Worm (Caenorhabditis elegans) whole organism, young adult: ENCODE data around the gene R11E3.2.

Source experiments
- B0035.1 ChIP-seq: sonication (generic microtip); optimal IDR thresholded peaks from 2 replicates; lab custom pipeline; 2016; ENCODE audit warnings: missing genetic modification characterization, mild to moderate bottlenecking, missing compliant biosample characterization, missing genotype, missing genetic modification reagents
- B0336.3 ChIP-seq: fragments of 200-800 bp; sonication (Bioruptor generic); IDR thresholded peaks from 2 replicates; pipeline ENCODE4 v1.3.6; 2022; ENCODE audit warnings: missing genetic modification characterization, missing compliant biosample characterization
- C17E4.6 ChIP-seq: fragments of 200-800 bp; sonication (Bioruptor generic); IDR thresholded peaks from 2 replicates; pipeline ENCODE4 v1.3.6; 2022; ENCODE audit warnings: missing genetic modification reagents, missing genetic modification characterization, missing compliant biosample characterization
- F33H1.4 ChIP-seq: fragments of 200-800 bp; sonication (Bioruptor generic); IDR thresholded peaks from 2 replicates; pipeline ENCODE4 v1.3.6; 2022; ENCODE audit warnings: missing genetic modification reagents, missing genetic modification characterization, missing compliant biosample characterization
- F49E8.2 ChIP-seq: sonication (generic microtip); optimal IDR thresholded peaks from 3 replicates; lab custom pipeline; 2017; ENCODE audit warnings: missing genetic modification characterization, mild to moderate bottlenecking, missing compliant biosample characterization, antibody characterized with exemption, moderate library complexity; ENCODE audit not compliant: insufficient read depth
- Y53G8AR.9 ChIP-seq: fragments of 200-800 bp; sonication (Bioruptor generic); conservative IDR thresholded peaks from 2 replicates; pipeline ENCODE4 v1.3.6; 2022; ENCODE audit warnings: missing genetic modification reagents, missing genetic modification characterization, missing compliant biosample characterization
- Y56A3A.18 ChIP-seq: fragments of 200-800 bp; sonication (Bioruptor generic); IDR thresholded peaks from 2 replicates; pipeline ENCODE4 v1.3.6; 2022; ENCODE audit warnings: missing genetic modification reagents, missing genetic modification characterization, missing compliant biosample characterization
- ZK185.1 ChIP-seq: sonication (generic microtip); optimal IDR thresholded peaks from 2 replicates; lab custom pipeline; 2016; ENCODE audit warnings: mild to moderate bottlenecking, missing genetic modification characterization, missing compliant biosample characterization; ENCODE audit not compliant: poor library complexity, severe bottlenecking
- ama-1 ChIP-seq, 3 experiments: fragments of 150-350 bp in 1 of 3; sonication (generic microtip) in 2 of 3; optimal IDR thresholded peaks; 2 replicates each; lab custom pipeline; 2014 to 2018; ENCODE audit warnings: missing biosample characterization in 2 of 3, missing genetic modification characterization in 2 of 3, missing genetic modification reagents in 2 of 3
- aptf-2 ChIP-seq: fragments of 200-800 bp; sonication (Bioruptor generic); conservative IDR thresholded peaks from 2 replicates; pipeline ENCODE4 v1.3.6; 2022; ENCODE audit warnings: missing genetic modification reagents, missing genetic modification characterization, missing compliant biosample characterization
- attf-5 ChIP-seq: fragments of 200-800 bp; sonication (Bioruptor generic); optimal IDR thresholded peaks from 2 replicates; lab custom pipeline; 2018; ENCODE audit warnings: mild to moderate bottlenecking, missing genetic modification characterization, missing compliant biosample characterization
- bed-1 ChIP-seq: fragments of 200-800 bp; sonication (Bioruptor generic); IDR thresholded peaks from 2 replicates; pipeline ENCODE4 v1.3.6; 2022; ENCODE audit warnings: missing genetic modification reagents, missing genetic modification characterization, missing compliant biosample characterization
- bed-2 ChIP-seq: fragments of 200-800 bp; sonication (Bioruptor generic); IDR thresholded peaks from 2 replicates; pipeline ENCODE4 v1.3.6; 2022; ENCODE audit warnings: missing genetic modification reagents, missing genetic modification characterization, missing compliant biosample characterization
- ceh-27 ChIP-seq: fragments of 200-800 bp; sonication (Bioruptor generic); optimal IDR thresholded peaks from 2 replicates; lab custom pipeline; 2018; ENCODE audit warnings: mild to moderate bottlenecking, missing genetic modification characterization, moderate library complexity, missing compliant biosample characterization
- ceh-40 ChIP-seq: fragments of 200-800 bp; sonication (Bioruptor generic); IDR thresholded peaks from 2 replicates; pipeline ENCODE4 v1.3.6; 2022; ENCODE audit warnings: missing genetic modification characterization, missing compliant biosample characterization
- ceh-58 ChIP-seq: fragments of 200-800 bp; sonication (Bioruptor generic); IDR thresholded peaks from 2 replicates; pipeline ENCODE4 v1.3.6; 2022; ENCODE audit warnings: missing genetic modification characterization, missing compliant biosample characterization
- dpff-1 ChIP-seq: sonication (generic microtip); optimal IDR thresholded peaks from 2 replicates; lab custom pipeline; 2017; ENCODE audit warnings: mild to moderate bottlenecking, missing genetic modification characterization, missing compliant biosample characterization
- ekl-4 ChIP-seq: fragments of 200-800 bp; sonication (Bioruptor generic); IDR thresholded peaks from 2 replicates; pipeline ENCODE4 v1.3.6; 2022; ENCODE audit warnings: missing genetic modification reagents, missing genetic modification characterization, missing compliant biosample characterization
- ets-4 ChIP-seq: fragments of 200-800 bp; sonication (Bioruptor generic); optimal IDR thresholded peaks from 2 replicates; lab custom pipeline; 2018; ENCODE audit warnings: mild to moderate bottlenecking, missing genetic modification characterization, missing compliant biosample characterization
- fkh-3 ChIP-seq: sonication (generic microtip); optimal IDR thresholded peaks from 2 replicates; lab custom pipeline; 2016; ENCODE audit warnings: mild to moderate bottlenecking, missing genetic modification characterization, missing compliant biosample characterization
- hsf-1 ChIP-seq: fragments of 200-800 bp; sonication (Bioruptor generic); IDR thresholded peaks from 2 replicates; pipeline ENCODE4 v1.3.6; 2022; ENCODE audit warnings: missing genetic modification reagents, missing genetic modification characterization, missing compliant biosample characterization
- lag-1 ChIP-seq: fragments of 200-800 bp; sonication (Bioruptor generic); IDR thresholded peaks from 2 replicates; pipeline ENCODE4 v1.3.6; 2022; ENCODE audit warnings: missing genetic modification reagents, missing genetic modification characterization, missing compliant biosample characterization
- lin-26 ChIP-seq: fragments of 200-800 bp; sonication (Bioruptor generic); IDR thresholded peaks from 2 replicates; pipeline ENCODE4 v1.3.6; 2022; ENCODE audit warnings: missing genetic modification reagents, missing genetic modification characterization, missing compliant biosample characterization
- lin-54 ChIP-seq: fragments of 200-800 bp; sonication (Bioruptor generic); optimal IDR thresholded peaks from 2 replicates; lab custom pipeline; 2018; ENCODE audit warnings: mild to moderate bottlenecking, missing genetic modification characterization, missing compliant biosample characterization
- lsl-1 ChIP-seq: fragments of 200-800 bp; sonication (Bioruptor generic); optimal IDR thresholded peaks from 2 replicates; lab custom pipeline; 2018; ENCODE audit warnings: mild to moderate bottlenecking, missing genetic modification characterization, moderate library complexity, missing compliant biosample characterization
- madf-6 ChIP-seq: fragments of 200-800 bp; sonication (Bioruptor generic); IDR thresholded peaks from 2 replicates; pipeline ENCODE4 v1.3.6; 2022; ENCODE audit warnings: missing genetic modification reagents, missing genetic modification characterization, missing compliant biosample characterization
- mel-28 ChIP-seq: sonication (generic microtip); optimal IDR thresholded peaks from 2 replicates; lab custom pipeline; 2016; ENCODE audit warnings: borderline replicate concordance, mild to moderate bottlenecking, missing genetic modification characterization, missing compliant biosample characterization
- mes-4 ChIP-seq: sonication (generic microtip); optimal IDR thresholded peaks from 2 replicates; lab custom pipeline; 2016; ENCODE audit warnings: missing genotype, missing genetic modification characterization, missing compliant biosample characterization
- mxl-1 ChIP-seq: sonication (generic microtip); optimal IDR thresholded peaks from 2 replicates; lab custom pipeline; 2016; ENCODE audit warnings: missing genetic modification characterization, missing compliant biosample characterization
- nfya-1 ChIP-seq: sonication (generic microtip); optimal IDR thresholded peaks from 2 replicates; lab custom pipeline; 2017; ENCODE audit warnings: antibody characterized with exemption, missing compliant biosample characterization, missing genetic modification characterization, borderline replicate concordance; ENCODE audit not compliant: insufficient read depth
- nhr-120 ChIP-seq: fragments of 200-800 bp; sonication (Bioruptor generic); IDR thresholded peaks from 2 replicates; pipeline ENCODE4 v1.3.6; 2022; ENCODE audit warnings: missing genetic modification characterization, missing compliant biosample characterization
- nhr-27 ChIP-seq: fragments of 200-800 bp; sonication (Bioruptor generic); optimal IDR thresholded peaks from 2 replicates; lab custom pipeline; 2018; ENCODE audit warnings: mild to moderate bottlenecking, missing genetic modification characterization, moderate library complexity, missing compliant biosample characterization
- nhr-80 ChIP-seq: sonication (generic microtip); optimal IDR thresholded peaks from 2 replicates; lab custom pipeline; 2016; ENCODE audit warnings: missing genetic modification characterization, missing compliant biosample characterization
- nhr-90 ChIP-seq: sonication (generic microtip); optimal IDR thresholded peaks from 2 replicates; lab custom pipeline; 2016; ENCODE audit warnings: missing genotype, mild to moderate bottlenecking, missing genetic modification characterization, missing compliant biosample characterization
- rec-8 ChIP-seq, 2 experiments: sonication (generic microtip); optimal IDR thresholded peaks; 2 replicates each; lab custom pipeline; 2016; ENCODE audit warnings: mild to moderate bottlenecking in 2 of 2, missing genetic modification characterization in 2 of 2, missing genetic modification reagents in 2 of 2, missing genotype in 2 of 2, missing biosample characterization in 1 of 2, missing compliant biosample characterization in 1 of 2, moderate library complexity in 1 of 2
- repo-1 ChIP-seq: sonication (generic microtip); optimal IDR thresholded peaks from 2 replicates; lab custom pipeline; 2017; ENCODE audit warnings: mild to moderate bottlenecking, missing genetic modification characterization, missing compliant biosample characterization
- rpc-1 ChIP-seq, 2 experiments: fragments of 150-350 bp in 1 of 2; sonication (generic microtip) in 1 of 2; optimal IDR thresholded peaks; 2 replicates each; lab custom pipeline; 2014 to 2018; ENCODE audit warnings: missing biosample characterization in 1 of 2, missing genetic modification characterization in 1 of 2, missing genetic modification reagents in 1 of 2, missing genotype in 1 of 2
- sea-2 ChIP-seq: fragments of 200-800 bp; sonication (Bioruptor generic); IDR thresholded peaks from 2 replicates; pipeline ENCODE4 v1.3.6; 2022; ENCODE audit warnings: missing genetic modification characterization, missing compliant biosample characterization
- snpc-1.1 ChIP-seq: sonication (generic microtip); optimal IDR thresholded peaks from 2 replicates; lab custom pipeline; 2017; ENCODE audit warnings: missing genetic modification characterization, mild to moderate bottlenecking, missing compliant biosample characterization, antibody characterized with exemption, moderate library complexity, missing genotype, missing genetic modification reagents; ENCODE audit not compliant: insufficient read depth
- snpc-4 ChIP-seq, 5 experiments: fragments of 150-350 bp in 1 of 5; sonication (generic microtip) in 4 of 5; optimal IDR thresholded peaks; 2 replicates each; lab custom pipeline; 2014 to 2018; ENCODE audit warnings: missing genetic modification characterization in 5 of 5, missing biosample characterization in 3 of 5, antibody characterized with exemption in 2 of 5, mild to moderate bottlenecking in 2 of 5, missing compliant biosample characterization in 2 of 5, missing genotype in 2 of 5, moderate library complexity in 2 of 5, missing genetic modification reagents in 1 of 5
- sptf-2 ChIP-seq: fragments of 200-800 bp; sonication (Bioruptor generic); optimal IDR thresholded peaks from 2 replicates; lab custom pipeline; 2018; ENCODE audit warnings: mild to moderate bottlenecking, missing genetic modification characterization, missing compliant biosample characterization
- unc-62 ChIP-seq: fragments of 150-350 bp; optimal IDR thresholded peaks from 2 replicates; lab custom pipeline; 2014; ENCODE audit warnings: missing biosample characterization, missing genetic modification reagents, missing genetic modification characterization
- ztf-22 ChIP-seq: fragments of 200-800 bp; sonication (Bioruptor generic); optimal IDR thresholded peaks from 2 replicates; lab custom pipeline; 2018; ENCODE audit warnings: mild to moderate bottlenecking, missing genetic modification characterization, moderate library complexity, missing compliant biosample characterization
- ztf-25 ChIP-seq: fragments of 200-800 bp; sonication (Bioruptor generic); IDR thresholded peaks from 2 replicates; pipeline ENCODE4 v1.3.6; 2022; ENCODE audit warnings: missing genetic modification reagents, missing genetic modification characterization, missing compliant biosample characterization
- ztf-6 ChIP-seq: fragments of 200-800 bp; sonication (Bioruptor generic); IDR thresholded peaks from 2 replicates; pipeline ENCODE4 v1.3.6; 2022; ENCODE audit warnings: missing genetic modification reagents, missing genetic modification characterization, missing compliant biosample characterization

The R11E3.2 gene

DNA sequence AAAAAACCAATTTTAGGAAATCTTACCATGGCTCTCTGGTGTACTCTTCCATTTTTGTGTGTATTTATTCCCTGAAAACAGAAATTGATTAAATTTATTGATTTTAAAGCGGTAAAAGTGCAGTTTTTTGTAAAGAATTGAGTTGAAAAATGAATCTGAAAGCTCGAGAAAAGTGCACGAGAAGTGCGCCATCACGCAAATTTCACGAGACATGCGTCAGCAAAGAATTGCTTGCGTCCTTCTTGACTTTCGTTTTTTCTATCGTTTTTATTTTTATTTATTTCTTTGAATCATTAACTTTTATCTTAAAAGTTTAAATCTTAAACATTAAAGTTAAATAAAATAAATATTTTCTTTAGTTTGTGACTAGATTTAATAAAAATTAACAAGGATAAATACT lies 26.5 kb upstream of the R11E3.2 start, which contains the start of gene timm-17B.1 (continued):
- TF ChIP-seq fkh-3, result no peak
- no peak for TF ChIP-seq bed-2 (GFP tag; lab: Robert Waterston, UW)
- TF ChIP-seq nhr-90 (tag; lab: Kevin White, UChicago), result no peak
- TF ChIP-seq nfya-1 (tag; lab: Kevin White, UChicago), result no peak
- TF ChIP-seq ceh-58, result no peak
- peak; percentile 29; the same call in 1 of the 2 replicates for TF ChIP-seq Y56A3A.18 (GFP tag; lab: Robert Waterston, UW)
- no peak for TF ChIP-seq nhr-120 (GFP tag; lab: Robert Waterston, UW)
- TF ChIP-seq madf-6 (GFP tag; lab: Robert Waterston, UW), result peak; percentile 30; the same call in 1 of the 2 replicates
- no peak for TF ChIP-seq dpff-1 (tag; lab: Kevin White, UChicago)
- TF ChIP-seq mxl-1 (tag; lab: Kevin White, UChicago), result no peak
- peak; percentile 8 for TF ChIP-seq nhr-80 (tag; lab: Kevin White, UChicago)
- TF ChIP-seq sptf-2 (GFP tag; lab: Kevin White, UChicago), result no peak
- TF ChIP-seq lin-54, result peak; percentile 67
- TF ChIP-seq lin-26 (GFP tag; lab: Robert Waterston, UW), result no peak
- no peak for TF ChIP-seq ztf-22 (GFP tag; lab: Kevin White, UChicago)
- no peak for TF ChIP-seq unc-62 (GFP tag; lab: Kevin White, UChicago)
- TF ChIP-seq bed-1 (GFP tag; lab: Robert Waterston, UW), result no peak
- no peak for TF ChIP-seq C17E4.6 (GFP tag; lab: Robert Waterston, UW)
- peak; percentile 12 for TF ChIP-seq snpc-4 (GFP tag; optimal IDR thresholded peaks at IDR 0.05; lab: Kevin White, UChicago)
- peak; percentile 34 to 64 (median 54) for TF ChIP-seq snpc-4 (tag; optimal IDR thresholded peaks at IDR 0.05; lab: Kevin White, UChicago)
- TF ChIP-seq rpc-1 (optimal IDR thresholded peaks at IDR 0.05; lab: Kevin White, UChicago), result no peak
- no peak for TF ChIP-seq rpc-1 (tag; optimal IDR thresholded peaks at IDR 0.05; lab: Kevin White, UChicago)
- TF ChIP-seq ZK185.1 (tag; lab: Kevin White, UChicago), result peak; percentile 49
- no peak for TF ChIP-seq sea-2 (GFP tag; lab: Robert Waterston, UW)
- TF ChIP-seq nhr-27, result no peak
- peak; percentile 58 for TF ChIP-seq snpc-1.1
- no peak for TF ChIP-seq ztf-6 (GFP tag; lab: Robert Waterston, UW)
- TF ChIP-seq rec-8 (tag; optimal IDR thresholded peaks at IDR 0.05; lab: Kevin White, UChicago), result no peak
- TF ChIP-seq B0035.1 (tag; lab: Kevin White, UChicago), result no peak
- peak; percentile 62 for TF ChIP-seq F33H1.4 (GFP tag; lab: Robert Waterston, UW)
- no peak for TF ChIP-seq aptf-2
- TF ChIP-seq Y53G8AR.9 (GFP tag; lab: Robert Waterston, UW), result 0 out of 2 replicates have a peak, but pooled peaks have one; percentile 62
- TF ChIP-seq ekl-4 (GFP tag; lab: Robert Waterston, UW), result 0 out of 2 replicates have a peak, but pooled peaks have one; percentile 58
- TF ChIP-seq lsl-1, result peak; percentile 54
- TF ChIP-seq repo-1 (tag; lab: Kevin White, UChicago), result no peak
- 0 out of 2 replicates have a peak, but pooled peaks have one; percentile 50 for TF ChIP-seq B0336.3 (GFP tag; lab: Robert Waterston, UW)
- TF ChIP-seq mel-28 (tag; lab: Kevin White, UChicago), result no peak
- TF ChIP-seq mes-4 (tag; lab: Kevin White, UChicago), result no peak
- TF ChIP-seq ceh-27, result no peak
- no peak for TF ChIP-seq ceh-40
- no peak for TF ChIP-seq ztf-25 (GFP tag; lab: Robert Waterston, UW)
- peak; percentile 17 for TF ChIP-seq attf-5 (GFP tag; lab: Kevin White, UChicago)
- no peak for TF ChIP-seq ets-4 (GFP tag; lab: Kevin White, UChicago)
- no peak for TF ChIP-seq lag-1 (GFP tag; lab: Robert Waterston, UW)
- TF ChIP-seq F49E8.2 (tag; lab: Kevin White, UChicago), result no peak
- TF ChIP-seq hsf-1 (GFP tag; lab: Robert Waterston, UW), result no peak
- TF ChIP-seq ama-1 (optimal IDR thresholded peaks at IDR 0.05; lab: Kevin White, UChicago), result no peak
- TF ChIP-seq ama-1 (GFP tag; optimal IDR thresholded peaks at IDR 0.05; lab: Kevin White, UChicago), result no peak
